2 fruit fly cellular contexts compared by ENCODE assay signal in genomic region chr2L:15111276-15111675, dm6.
TF ChIP-seq lines count a peak whose summit lies in the region.

No protein-coding gene starts in this region.

- TF ChIP-seq CTCF in whole organism, embryonic (GFP tag; optimal IDR thresholded peaks at IDR 0.05; lab: Kevin White, UChicago), result no peak

TF ChIP-seq in whole organism, embryonic, 481 proteins besides CTCF, POLR2A, EP300 and RAD21:
- TF ChIP-seq gsb (GFP tag; IDR thresholded peaks at IDR 0.05; lab: Robert Waterston, UW) (no peak), gfzf (GFP tag; optimal IDR thresholded peaks at IDR 0.05; lab: Kevin White, UChicago) (no peak), da (GFP tag; optimal IDR thresholded peaks at IDR 0.05; lab: Kevin White, UChicago) (no peak), bigmax (GFP tag; optimal IDR thresholded peaks at IDR 0.05; lab: Kevin White, UChicago) (no peak), CG12659 (GFP tag; optimal IDR thresholded peaks at IDR 0.05; lab: Kevin White, UChicago) (no peak), gt (GFP tag; IDR thresholded peaks at IDR 0.05; lab: Robert Waterston, UW) (no peak), B-H2 (GFP tag; optimal IDR thresholded peaks at IDR 0.05; lab: Kevin White, UChicago) (no peak), Nf-YC (tag; optimal IDR thresholded peaks at IDR 0.05; lab: Kevin White, UChicago) (peak; percentile 92), sens-2 (GFP tag; IDR thresholded peaks at IDR 0.05; lab: Robert Waterston, UW) (no peak), CG34224 (GFP tag; IDR thresholded peaks at IDR 0.05; lab: Robert Waterston, UW; ENCODE audit: partially characterized antibody) (no peak), nerfin-2 (GFP tag; IDR thresholded peaks at IDR 0.05; lab: Robert Waterston, UW; ENCODE audit: partially characterized antibody) (no peak), lola (GFP tag; optimal IDR thresholded peaks at IDR 0.05; lab: Kevin White, UChicago) (no peak), dysf (GFP tag; IDR thresholded peaks at IDR 0.05; lab: Robert Waterston, UW) (no peak), CG16813 (GFP tag; IDR thresholded peaks at IDR 0.05; lab: Robert Waterston, UW; ENCODE audit: partially characterized antibody) (no peak), ind (GFP tag; optimal IDR thresholded peaks at IDR 0.05; lab: Kevin White, UChicago) (no peak), CG11456 (GFP tag; IDR thresholded peaks at IDR 0.05; lab: Robert Waterston, UW) (no peak), CG5953 (GFP tag; IDR thresholded peaks at IDR 0.05; lab: Robert Waterston, UW) (no peak), vvl (GFP tag; IDR thresholded peaks at IDR 0.05; lab: Robert Waterston, UW) (peak; percentile 87), fd102C (GFP tag; optimal IDR thresholded peaks at IDR 0.05; lab: Kevin White, UChicago) (no peak), kay (GFP tag; optimal IDR thresholded peaks at IDR 0.05; lab: Kevin White, UChicago) (no peak), Awh (GFP tag; IDR thresholded peaks at IDR 0.05; lab: Robert Waterston, UW) (no peak), MESR4 (GFP tag; optimal IDR thresholded peaks at IDR 0.05; lab: Kevin White, UChicago) (no peak), Mad (GFP tag; optimal IDR thresholded peaks at IDR 0.05; lab: Kevin White, UChicago) (no peak), tin (GFP tag; optimal IDR thresholded peaks at IDR 0.05; lab: Kevin White, UChicago) (no peak), Ssrp (tag; optimal IDR thresholded peaks at IDR 0.05; lab: Kevin White, UChicago) (no peak), CG7928 (GFP tag; optimal IDR thresholded peaks at IDR 0.05; lab: Kevin White, UChicago) (no peak), wek (GFP tag; optimal IDR thresholded peaks at IDR 0.05; lab: Kevin White, UChicago) (no peak), CG30403 (GFP tag; optimal IDR thresholded peaks at IDR 0.05; lab: Kevin White, UChicago) (no peak), CG2129 (GFP tag; IDR thresholded peaks at IDR 0.05; lab: Robert Waterston, UW; ENCODE audit: partially characterized antibody) (no peak), gcm2 (GFP tag; optimal IDR thresholded peaks at IDR 0.05; lab: Kevin White, UChicago) (no peak), Nf-YB (GFP tag; optimal IDR thresholded peaks at IDR 0.05; lab: Kevin White, UChicago) (peak; percentile 79), kah (GFP tag; optimal IDR thresholded peaks at IDR 0.05; lab: Kevin White, UChicago) (no peak), h (optimal IDR thresholded peaks at IDR 0.05; lab: Kevin White, UChicago) (no peak), Neu2 (GFP tag; optimal IDR thresholded peaks at IDR 0.05; lab: Kevin White, UChicago; ENCODE audit: borderline replicate concordance) (no peak), CG10321 (GFP tag; IDR thresholded peaks at IDR 0.05; lab: Robert Waterston, UW) (0 out of 2 replicates have a peak, but pooled peaks have one; percentile 22), CG1832 (GFP tag; optimal IDR thresholded peaks at IDR 0.05; lab: Kevin White, UChicago) (peak; percentile 13), org-1 (GFP tag; optimal IDR thresholded peaks at IDR 0.05; lab: Kevin White, UChicago) (no peak), pita (GFP tag; optimal IDR thresholded peaks at IDR 0.05; lab: Kevin White, UChicago) (no peak), tna (GFP tag; IDR thresholded peaks at IDR 0.05; lab: Robert Waterston, UW; ENCODE audit: partially characterized antibody) (no peak), jigr1 (GFP tag; IDR thresholded peaks at IDR 0.05; lab: Robert Waterston, UW) (no peak), otp (GFP tag; IDR thresholded peaks at IDR 0.05; lab: Robert Waterston, UW) (no peak), chinmo (GFP tag; IDR thresholded peaks at IDR 0.05; lab: Robert Waterston, UW; ENCODE audit: partially characterized antibody) (peak; percentile 87), pb (GFP tag; optimal IDR thresholded peaks at IDR 0.05; lab: Kevin White, UChicago) (no peak), z (GFP tag; IDR thresholded peaks at IDR 0.05; lab: Robert Waterston, UW) (no peak), Hr78 (GFP tag; optimal IDR thresholded peaks at IDR 0.05; lab: Kevin White, UChicago) (no peak), Trl (optimal IDR thresholded peaks at IDR 0.05; lab: Kevin White, UChicago) (peak; percentile 34 to 37), Trl (GFP tag; optimal IDR thresholded peaks at IDR 0.05; lab: Kevin White, UChicago) (no peak)

TF ChIP-seq in whole organism, wandering third instar larva, 38 proteins besides CTCF, POLR2A, EP300 and RAD21:
- no peak for TF ChIP-seq N (GFP tag; optimal IDR thresholded peaks at IDR 0.05; lab: Kevin White, UChicago)
- TF ChIP-seq Vsx2 (GFP tag; optimal IDR thresholded peaks at IDR 0.05; lab: Kevin White, UChicago; ENCODE audit: partially characterized antibody), result peak; percentile 45
- no peak for TF ChIP-seq Rel (GFP tag; optimal IDR thresholded peaks at IDR 0.05; lab: Kevin White, UChicago)
- TF ChIP-seq Rel (tag; optimal IDR thresholded peaks at IDR 0.05; lab: Kevin White, UChicago), result peak; percentile 19
- TF ChIP-seq tai (GFP tag; optimal IDR thresholded peaks at IDR 0.05; lab: Kevin White, UChicago), result no peak
- TF ChIP-seq jim (GFP tag; optimal IDR thresholded peaks at IDR 0.05; lab: Kevin White, UChicago), result no peak
